Worm (Caenorhabditis elegans) whole organism, young adult: Measurements from ENCODE around the gene C16C10.4.

Source experiments
- T26A5.8 ChIP-seq: sonication (generic microtip); optimal IDR thresholded peaks from 2 replicates; lab custom pipeline; 2016; ENCODE audit warnings: missing genetic modification characterization, missing compliant biosample characterization
- attf-6 ChIP-seq: fragments of 200-800 bp; sonication (Bioruptor generic); IDR thresholded peaks from 2 replicates; pipeline ENCODE4 v1.3.6; 2022; ENCODE audit warnings: missing genetic modification reagents, missing genetic modification characterization, missing compliant biosample characterization
- hlh-12 ChIP-seq: sonication (generic microtip); optimal IDR thresholded peaks from 2 replicates; lab custom pipeline; 2016; ENCODE audit warnings: missing genetic modification characterization, missing compliant biosample characterization
- ztf-22 ChIP-seq: fragments of 200-800 bp; sonication (Bioruptor generic); optimal IDR thresholded peaks from 2 replicates; lab custom pipeline; 2018; ENCODE audit warnings: mild to moderate bottlenecking, missing genetic modification characterization, moderate library complexity, missing compliant biosample characterization

- no peak for TF ChIP-seq attf-6 (GFP tag; lab: Robert Waterston, UW)
- no peak for TF ChIP-seq ztf-22 (GFP tag; lab: Kevin White, UChicago)
- no peak for TF ChIP-seq T26A5.8 (tag; lab: Kevin White, UChicago)
- no peak for TF ChIP-seq hlh-12 (tag; lab: Kevin White, UChicago)
Measured at ce11 chrIII:4191091-4191638, 20.0 kb downstream of the C16C10.4 start, which contains the start of gene dnj-16.
